Fruit fly (Drosophila melanogaster): ENCODE measurements around the gene Nna1.

The Nna1 gene

dm6 chrX:13756776-13757312, 64.8 kb downstream of the Nna1 start, which contains the start of the genes CG32625 and Rtc1 (continued):
- TF ChIP-seq exex (tag; optimal IDR thresholded peaks at IDR 0.05), result peak; percentile 24
- TF ChIP-seq nerfin-2 (GFP tag; IDR thresholded peaks at IDR 0.05; ENCODE audit: partially characterized antibody), result peak; percentile 52; the same call in 1 of the 2 replicates
- TF ChIP-seq row (GFP tag; IDR thresholded peaks at IDR 0.05), result peak; percentile 75
- peak; percentile 42 for TF ChIP-seq Ptx1 (GFP tag; IDR thresholded peaks at IDR 0.05)
- TF ChIP-seq lola (GFP tag; optimal IDR thresholded peaks at IDR 0.05), result peak in 1 of 3 experiments; percentile 17
- peak; percentile 24; the same call in 1 of the 2 replicates for TF ChIP-seq hbn (GFP tag; IDR thresholded peaks at IDR 0.05; ENCODE audit: partially characterized antibody)
- peak; percentile 35 for TF ChIP-seq gcm (GFP tag; optimal IDR thresholded peaks at IDR 0.05)
- peak; percentile 37 for TF ChIP-seq lbe (GFP tag; optimal IDR thresholded peaks at IDR 0.05)
- 0 out of 2 replicates have a peak, but pooled peaks have one; percentile 16 for TF ChIP-seq inv (GFP tag; IDR thresholded peaks at IDR 0.05; ENCODE audit: partially characterized antibody)
- TF ChIP-seq CG7987 (GFP tag; optimal IDR thresholded peaks at IDR 0.05), result no peak
- no peak for TF ChIP-seq Myb (GFP tag; optimal IDR thresholded peaks at IDR 0.05)
- peak; percentile 60 for TF ChIP-seq MBD-R2 (GFP tag; IDR thresholded peaks at IDR 0.05)
- no peak for TF ChIP-seq cg (GFP tag; optimal IDR thresholded peaks at IDR 0.05)
- peak; percentile 83 for TF ChIP-seq Dref (GFP tag; IDR thresholded peaks at IDR 0.05)
- no peak for TF ChIP-seq Mad (GFP tag; optimal IDR thresholded peaks at IDR 0.05)
- TF ChIP-seq nau (GFP tag; optimal IDR thresholded peaks at IDR 0.05), result no peak
- TF ChIP-seq CG13123 (GFP tag; optimal IDR thresholded peaks at IDR 0.05), result peak; percentile 21
- peak; percentile 20 for TF ChIP-seq CG12155 (GFP tag; optimal IDR thresholded peaks at IDR 0.05)
- TF ChIP-seq Ets97D (GFP tag; optimal IDR thresholded peaks at IDR 0.05), result peak; percentile 40
- no peak for TF ChIP-seq crp (GFP tag; optimal IDR thresholded peaks at IDR 0.05)
- no peak for TF ChIP-seq Gug (GFP tag; IDR thresholded peaks at IDR 0.05)
- TF ChIP-seq CG14667 (GFP tag; IDR thresholded peaks at IDR 0.05), result 0 out of 2 replicates have a peak, but pooled peaks have one; percentile 13
- TF ChIP-seq CG1529 (GFP tag; optimal IDR thresholded peaks at IDR 0.05), result no peak
- no peak for TF ChIP-seq CG18764 (GFP tag; optimal IDR thresholded peaks at IDR 0.05)
- TF ChIP-seq CG2120 (GFP tag; optimal IDR thresholded peaks at IDR 0.05), result peak; percentile 42
- TF ChIP-seq sug (tag; optimal IDR thresholded peaks at IDR 0.05), result peak; percentile 59
- TF ChIP-seq repo (GFP tag; optimal IDR thresholded peaks at IDR 0.05), result no peak
- TF ChIP-seq Meics (GFP tag; optimal IDR thresholded peaks at IDR 0.05), result peak; percentile 49
- no peak for TF ChIP-seq bab2 (GFP tag; optimal IDR thresholded peaks at IDR 0.05)
- peak; percentile 54 for TF ChIP-seq CG13894 (tag; optimal IDR thresholded peaks at IDR 0.05)
- peak; percentile 60 for TF ChIP-seq CG13424 (tag; optimal IDR thresholded peaks at IDR 0.05)
- TF ChIP-seq CG14860 (GFP tag; IDR thresholded peaks at IDR 0.05; ENCODE audit: partially characterized antibody), result peak; percentile 42; the same call in 2 of the 3 replicates
- TF ChIP-seq CG13775 (GFP tag; optimal IDR thresholded peaks at IDR 0.05), result peak; percentile 59
- peak; percentile 28 for TF ChIP-seq Hsf (GFP tag; optimal IDR thresholded peaks at IDR 0.05)
- 0 out of 2 replicates have a peak, but pooled peaks have one; percentile 57 for TF ChIP-seq tna (GFP tag; IDR thresholded peaks at IDR 0.05; ENCODE audit: partially characterized antibody)
- 0 out of 3 replicates have a peak, but pooled peaks have one; percentile 22 for TF ChIP-seq CG34422 (GFP tag; IDR thresholded peaks at IDR 0.05)
- TF ChIP-seq Fer3 (tag; optimal IDR thresholded peaks at IDR 0.05), result peak; percentile 46
- peak; percentile 1 for TF ChIP-seq CG6683 (GFP tag; optimal IDR thresholded peaks at IDR 0.05)
- TF ChIP-seq CG10431 (GFP tag; optimal IDR thresholded peaks at IDR 0.05), result peak; percentile 49
- TF ChIP-seq vnd (GFP tag; IDR thresholded peaks at IDR 0.05; ENCODE audit: partially characterized antibody), result 0 out of 3 replicates have a peak, but pooled peaks have one; percentile 12
- TF ChIP-seq HHEX (GFP tag; optimal IDR thresholded peaks at IDR 0.05), result no peak
- TF ChIP-seq CG8290 (GFP tag; optimal IDR thresholded peaks at IDR 0.05), result peak; percentile 13
- TF ChIP-seq CG8290 (tag; optimal IDR thresholded peaks at IDR 0.05), result peak; percentile 30 to 57
- peak; percentile 67 for TF ChIP-seq CG2712 (tag; optimal IDR thresholded peaks at IDR 0.05)
- TF ChIP-seq Ets65A (GFP tag), result no peak
- peak; percentile 14 for TF ChIP-seq fd3F (GFP tag; optimal IDR thresholded peaks at IDR 0.05)
- TF ChIP-seq Deaf1 (tag; optimal IDR thresholded peaks at IDR 0.05), result peak; percentile 22
- TF ChIP-seq ap (GFP tag; IDR thresholded peaks at IDR 0.05), result peak; percentile 32; the same call in 1 of the 2 replicates
- peak; percentile 11 for TF ChIP-seq BtbVII (GFP tag; optimal IDR thresholded peaks at IDR 0.05)
